Worm (Caenorhabditis elegans) whole organism, L4/young adult: ENCODE measurements around the gene Y38C1AA.12.

Source experiments
- W03F9.2 ChIP-seq: fragments of 150-350 bp; optimal IDR thresholded peaks from 2 replicates; lab custom pipeline; 2014; ENCODE audit warnings: missing biosample characterization, missing genetic modification characterization
- dao-5 ChIP-seq: sonication (generic microtip); optimal IDR thresholded peaks from 2 replicates; lab custom pipeline; 2016; ENCODE audit warnings: missing genotype, missing genetic modification characterization, moderate library complexity, missing compliant biosample characterization
- him-1 ChIP-seq: sonication (generic microtip); optimal IDR thresholded peaks from 2 replicates; lab custom pipeline; 2016; ENCODE audit warnings: missing genotype, missing genetic modification reagents, missing genetic modification characterization, missing compliant biosample characterization

ce11 chrIV:207885-208284 lies 15.8 kb downstream of the Y38C1AA.12 start, which contains the start of gene Y38C1AA.1:
- TF ChIP-seq him-1 (tag; lab: Kevin White, UChicago) = no peak
- no peak for TF ChIP-seq dao-5
- TF ChIP-seq W03F9.2 (tag; lab: Kevin White, UChicago) = no peak
